Worm (Caenorhabditis elegans) whole organism, mixed stage, embryonic: ENCODE measurements around the gene T06E8.2.
"Not testable (repeated sequence)": the region's sequence is repeated elsewhere in the genome, so short reads cannot be mapped to it uniquely, and the experiment has no call there.

Experiments used
- M03D4.4 ChIP-seq: sonication (generic microtip); optimal IDR thresholded peaks from 2 replicates; lab custom pipeline; 2017; ENCODE audit warnings: mild to moderate bottlenecking, missing genetic modification characterization, missing compliant biosample characterization
- blmp-1 ChIP-seq: fragments of 150-350 bp; optimal IDR thresholded peaks from 2 replicates; lab custom pipeline; 2014; ENCODE audit warnings: missing biosample characterization, missing genetic modification characterization
- ceh-39 ChIP-seq: fragments of 150-350 bp; optimal IDR thresholded peaks from 2 replicates; lab custom pipeline; 2014; ENCODE audit warnings: missing biosample characterization, missing genetic modification characterization
- ceh-43 ChIP-seq: fragments of 200-800 bp; sonication (Bioruptor generic); optimal IDR thresholded peaks from 2 replicates; lab custom pipeline; 2018; ENCODE audit warnings: mild to moderate bottlenecking, missing genetic modification characterization, moderate library complexity, missing compliant biosample characterization
- ceh-83 ChIP-seq: fragments of 200-800 bp; sonication (Bioruptor generic); optimal IDR thresholded peaks from 2 replicates; lab custom pipeline; 2018; ENCODE audit warnings: mild to moderate bottlenecking, missing genetic modification characterization, missing compliant biosample characterization
- ces-1 ChIP-seq: fragments of 150-350 bp; optimal IDR thresholded peaks from 2 replicates; lab custom pipeline; 2014; ENCODE audit warnings: missing biosample characterization, missing genetic modification reagents, missing genetic modification characterization
- elt-3 ChIP-seq: fragments of 150-350 bp; optimal IDR thresholded peaks from 2 replicates; lab custom pipeline; 2014; ENCODE audit warnings: missing biosample characterization, missing genetic modification characterization
- flh-1 ChIP-seq: fragments of 200-800 bp; sonication (Bioruptor generic); optimal IDR thresholded peaks from 2 replicates; lab custom pipeline; 2018; ENCODE audit warnings: mild to moderate bottlenecking, missing genetic modification characterization, moderate library complexity, missing compliant biosample characterization
- lin-13 ChIP-seq: fragments of 150-350 bp; optimal IDR thresholded peaks from 2 replicates; lab custom pipeline; 2014; ENCODE audit warnings: missing biosample characterization, missing genetic modification characterization
- lsy-2 ChIP-seq: fragments of 150-350 bp; optimal IDR thresholded peaks from 2 replicates; lab custom pipeline; 2014; ENCODE audit warnings: missing biosample characterization, missing genetic modification characterization
- mab-5 ChIP-seq: fragments of 150-350 bp; optimal IDR thresholded peaks from 2 replicates; lab custom pipeline; 2014; ENCODE audit warnings: missing biosample characterization, missing genetic modification characterization
- mep-1 ChIP-seq: fragments of 150-350 bp; optimal IDR thresholded peaks from 2 replicates; lab custom pipeline; 2017; ENCODE audit warnings: missing biosample characterization, missing genetic modification reagents, missing genetic modification characterization, inconsistent platforms
- mls-2 ChIP-seq: sonication (generic microtip); optimal IDR thresholded peaks from 2 replicates; lab custom pipeline; 2016; ENCODE audit warnings: mild to moderate bottlenecking, missing genetic modification characterization, moderate library complexity, missing compliant biosample characterization
- nhr-12 ChIP-seq: fragments of 150-350 bp; optimal IDR thresholded peaks from 2 replicates; lab custom pipeline; 2014; ENCODE audit warnings: missing biosample characterization, missing genetic modification characterization
- nhr-2 ChIP-seq: fragments of 150-350 bp; optimal IDR thresholded peaks from 2 replicates; lab custom pipeline; 2014; ENCODE audit warnings: missing biosample characterization, missing genetic modification characterization
- nhr-237 ChIP-seq: fragments of 150-350 bp; optimal IDR thresholded peaks from 2 replicates; lab custom pipeline; 2014; ENCODE audit warnings: missing biosample characterization, missing genetic modification characterization
- nhr-28 ChIP-seq: fragments of 150-350 bp; optimal IDR thresholded peaks from 2 replicates; lab custom pipeline; 2014; ENCODE audit warnings: missing biosample characterization, missing genetic modification characterization
- nhr-76 ChIP-seq: sonication (generic microtip); optimal IDR thresholded peaks from 2 replicates; lab custom pipeline; 2017; ENCODE audit warnings: missing biosample characterization, missing genetic modification characterization
- pha-4 ChIP-seq: fragments of 150-350 bp; optimal IDR thresholded peaks from 2 replicates; lab custom pipeline; 2018; ENCODE audit warnings: missing biosample characterization, missing genetic modification reagents, missing genetic modification characterization
- snpc-4 ChIP-seq: fragments of 150-350 bp; optimal IDR thresholded peaks from 2 replicates; lab custom pipeline; 2014; ENCODE audit warnings: missing biosample characterization, missing genetic modification characterization
- sptf-1 ChIP-seq: sonication (generic microtip); optimal IDR thresholded peaks from 2 replicates; lab custom pipeline; 2017; ENCODE audit warnings: mild to moderate bottlenecking, missing genetic modification characterization, moderate library complexity, missing compliant biosample characterization
- tbx-8 ChIP-seq: fragments of 200-800 bp; sonication (Bioruptor generic); optimal IDR thresholded peaks from 2 replicates; lab custom pipeline; 2018; ENCODE audit warnings: mild to moderate bottlenecking, missing genetic modification characterization, moderate library complexity, missing compliant biosample characterization
- unc-120 ChIP-seq: sonication (generic microtip); optimal IDR thresholded peaks from 2 replicates; lab custom pipeline; 2017; ENCODE audit warnings: missing genetic modification characterization, missing compliant biosample characterization; ENCODE audit not compliant: poor library complexity, severe bottlenecking
- unc-39 ChIP-seq: fragments of 150-350 bp; optimal IDR thresholded peaks from 2 replicates; lab custom pipeline; 2014; ENCODE audit warnings: missing biosample characterization, missing genetic modification characterization
- unc-62 ChIP-seq: fragments of 150-350 bp; optimal IDR thresholded peaks from 2 replicates; lab custom pipeline; 2014; ENCODE audit warnings: missing biosample characterization, missing genetic modification reagents, missing genetic modification characterization
- zip-8 ChIP-seq: fragments of 150-350 bp; optimal IDR thresholded peaks from 2 replicates; lab custom pipeline; 2014; ENCODE audit warnings: missing biosample characterization, missing genetic modification characterization

Gene T06E8.2

ce11 chrV:10004048-10004761, 32.0 kb downstream of the T06E8.2 start, which contains the start of gene uda-1:
TSS of gene uda-1 (plus strand) at chrV:10004755.
- TF ChIP-seq unc-120 (tag; lab: Kevin White, UChicago); flh-1 (GFP tag; lab: Kevin White, UChicago); tbx-8: not testable (repeated sequence)

ce11 chrV:10003315-10003969, 32.8 kb downstream of the T06E8.2 start:
- TF ChIP-seq unc-120 (tag; lab: Kevin White, UChicago) (peak; percentile 62), lsy-2 (peak; percentile 26), zip-8 (no peak), elt-3 (tag; lab: Kevin White, UChicago) (no peak), ces-1 (GFP tag; lab: Kevin White, UChicago) (peak; percentile 45), mep-1 (peak; percentile 3)

- no peak for TF ChIP-seq elt-3 (tag; lab: Kevin White, UChicago)
- peak; percentile 74 for TF ChIP-seq unc-62 (GFP tag; lab: Kevin White, UChicago)
Measured at ce11 chrV:10002720-10003119, 33.5 kb downstream of the T06E8.2 start.

- no peak for TF ChIP-seq mls-2 (tag; lab: Kevin White, UChicago)
- no peak for TF ChIP-seq ceh-43 (GFP tag; lab: Kevin White, UChicago)
- TF ChIP-seq tbx-8 = no peak
- TF ChIP-seq unc-39 (tag; lab: Kevin White, UChicago) = no peak
- TF ChIP-seq, all 35 proteins: peak for 0
Measured at ce11 chrV:10000760-10001159, 35.5 kb downstream of the T06E8.2 start, which contains the start of gene K08H10.10. TSS of gene K08H10.10 (plus strand) at chrV:10001060.

- TF ChIP-seq tbx-8 = no peak
- TF ChIP-seq mls-2 (tag; lab: Kevin White, UChicago) = no peak
- TF ChIP-seq nhr-12 (tag; lab: Kevin White, UChicago) = no peak
- no peak for TF ChIP-seq sptf-1 (tag; lab: Kevin White, UChicago)
- TF ChIP-seq snpc-4 (tag; lab: Kevin White, UChicago) = no peak
- no peak for TF ChIP-seq elt-3 (tag; lab: Kevin White, UChicago)
- no peak for TF ChIP-seq unc-120 (tag; lab: Kevin White, UChicago)
- no peak for TF ChIP-seq mab-5 (tag; lab: Kevin White, UChicago)
- no peak for TF ChIP-seq lsy-2
- no peak for TF ChIP-seq nhr-237
- TF ChIP-seq lin-13 (tag; lab: Kevin White, UChicago) = no peak
- no peak for TF ChIP-seq ceh-39 (tag; lab: Kevin White, UChicago)
- no peak for TF ChIP-seq nhr-76 (tag; lab: Kevin White, UChicago)
- TF ChIP-seq M03D4.4 (tag; lab: Kevin White, UChicago) = no peak
- TF ChIP-seq pha-4 (tag; lab: Kevin White, UChicago) = no peak
- no peak for TF ChIP-seq ceh-43 (GFP tag; lab: Kevin White, UChicago)
- TF ChIP-seq nhr-2 = no peak
- TF ChIP-seq unc-39 (tag; lab: Kevin White, UChicago) = no peak
- TF ChIP-seq ceh-83 (GFP tag; lab: Kevin White, UChicago) = no peak
- no peak for TF ChIP-seq unc-62 (GFP tag; lab: Kevin White, UChicago)
Measured at ce11 chrV:9995791-9996190, 40.4 kb downstream of the T06E8.2 start, which contains the start of gene K08H10.6. TSS of gene K08H10.6 (minus strand) at chrV:9995891.

ce11 chrV:9991610-9992009, 44.6 kb downstream of the T06E8.2 start, which contains the start of the genes rde-1 and trpp-6:
TSS of gene rde-1 (minus strand) at chrV:9991642.
TSS of gene trpp-6 (plus strand) at chrV:9991895.
- no peak for TF ChIP-seq nhr-12 (tag; lab: Kevin White, UChicago)
- TF ChIP-seq unc-62 (GFP tag; lab: Kevin White, UChicago) = no peak
- no peak for TF ChIP-seq nhr-28 (tag; lab: Kevin White, UChicago)
- no peak for TF ChIP-seq blmp-1
